Worm (Caenorhabditis elegans): Measurements from ENCODE around the gene fbxb-103.
A peak's percentile ranks its signal among the peaks of the same experiment; 100 is the strongest.

Gene fbxb-103

DNA sequence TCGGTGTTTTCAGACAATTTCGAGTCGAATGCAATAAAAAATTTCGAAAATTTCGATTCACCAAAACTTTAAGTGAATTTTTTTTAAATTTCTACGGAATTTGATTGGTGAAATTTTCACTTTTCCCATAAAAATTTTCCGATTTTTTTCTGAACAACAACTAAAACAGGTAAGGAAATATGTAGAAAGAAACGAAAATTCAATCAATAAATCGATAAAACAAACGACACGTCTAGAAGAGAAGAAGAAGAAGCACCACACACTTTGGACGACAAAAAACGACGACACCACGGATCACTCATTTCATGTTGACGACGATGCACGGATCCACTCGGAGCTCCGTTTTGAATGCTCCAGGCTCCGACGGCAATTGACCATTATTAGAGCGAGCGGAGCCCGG, 15.8 kb downstream of the fbxb-103 start:
- TF ChIP-seq nhr-19 (GFP tag; conservative IDR thresholded peaks at IDR 0.05), result no peak
- no peak for TF ChIP-seq zip-4 (GFP tag; optimal IDR thresholded peaks at IDR 0.05)
- TF ChIP-seq efl-1 (optimal IDR thresholded peaks at IDR 0.05), result no peak
- TF ChIP-seq efl-1 (GFP tag; optimal IDR thresholded peaks at IDR 0.05 in 1 of 2), result no peak
- no peak for TF ChIP-seq hlh-17 (GFP tag; optimal IDR thresholded peaks at IDR 0.05; ENCODE audit: borderline replicate concordance)
- no peak for TF ChIP-seq nhr-11 (tag; optimal IDR thresholded peaks at IDR 0.05)
- no peak for TF ChIP-seq unc-62 (GFP tag; optimal IDR thresholded peaks at IDR 0.05)
- TF ChIP-seq C04F5.9 (tag; optimal IDR thresholded peaks at IDR 0.05), result no peak
- no peak for TF ChIP-seq fos-1 (tag; optimal IDR thresholded peaks at IDR 0.05)
- no peak for TF ChIP-seq efl-3 (GFP tag; optimal IDR thresholded peaks at IDR 0.05)
- no peak for TF ChIP-seq xbp-1 (tag; optimal IDR thresholded peaks at IDR 0.05)
- no peak for TF ChIP-seq pax-3 (tag; optimal IDR thresholded peaks at IDR 0.05)
- no peak for TF ChIP-seq elt-2 (tag; optimal IDR thresholded peaks at IDR 0.05)
- no peak for TF ChIP-seq dsc-1 (tag; optimal IDR thresholded peaks at IDR 0.05)
- no peak for TF ChIP-seq Y116A8C.19 (tag; optimal IDR thresholded peaks at IDR 0.05; ENCODE audit: borderline replicate concordance)
- TF ChIP-seq unc-30 (tag; optimal IDR thresholded peaks at IDR 0.05), result no peak
- no peak for TF ChIP-seq lin-13 (GFP tag; optimal IDR thresholded peaks at IDR 0.05)
- no peak for TF ChIP-seq egl-13 (tag; optimal IDR thresholded peaks at IDR 0.05)

DNA sequence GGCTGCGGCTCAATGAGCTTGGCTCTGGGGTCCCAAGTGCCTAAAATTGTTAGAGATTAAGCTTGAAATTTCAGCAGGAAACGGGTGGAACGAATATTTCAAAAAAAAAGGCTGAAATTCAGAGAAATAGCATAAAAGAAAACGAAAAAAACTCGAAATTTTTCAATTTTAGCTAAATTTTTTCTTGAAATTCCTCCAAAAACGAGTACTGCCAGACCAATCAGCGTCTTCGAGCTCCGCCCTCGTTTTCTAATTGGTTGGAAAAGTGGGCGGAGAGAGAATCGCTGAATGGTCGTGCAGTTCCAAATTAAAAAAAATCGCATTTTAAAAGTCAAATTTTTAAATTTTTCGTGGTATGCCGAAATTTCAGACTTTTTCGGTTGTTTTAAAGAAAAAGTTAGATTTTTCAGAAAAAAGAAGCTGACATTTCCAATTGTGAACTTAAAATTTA, 21.0 kb downstream of the fbxb-103 start, which contains the start of gene plpp-1.1:
Gene plpp-1.1 (minus strand): TSS at position 51 of the 451 bp plus-strand sequence.
- TF ChIP-seq unc-130 (tag; optimal IDR thresholded peaks at IDR 0.05) (no peak), dsc-1 (tag; optimal IDR thresholded peaks at IDR 0.05) (no peak), lin-39 (tag; optimal IDR thresholded peaks at IDR 0.05) (no peak), tbx-2 (tag; optimal IDR thresholded peaks at IDR 0.05) (no peak), ces-1 (GFP tag; optimal IDR thresholded peaks at IDR 0.05) (no peak), snu-23 (GFP tag; optimal IDR thresholded peaks at IDR 0.05) (no peak), lin-35 (GFP tag; optimal IDR thresholded peaks at IDR 0.05) (no peak), ceh-63 (GFP tag; optimal IDR thresholded peaks at IDR 0.05) (no peak), jun-1 (tag; optimal IDR thresholded peaks at IDR 0.05) (no peak), pag-3 (tag; optimal IDR thresholded peaks at IDR 0.05; ENCODE audit: borderline replicate concordance, insufficient read depth) (no peak)

DNA sequence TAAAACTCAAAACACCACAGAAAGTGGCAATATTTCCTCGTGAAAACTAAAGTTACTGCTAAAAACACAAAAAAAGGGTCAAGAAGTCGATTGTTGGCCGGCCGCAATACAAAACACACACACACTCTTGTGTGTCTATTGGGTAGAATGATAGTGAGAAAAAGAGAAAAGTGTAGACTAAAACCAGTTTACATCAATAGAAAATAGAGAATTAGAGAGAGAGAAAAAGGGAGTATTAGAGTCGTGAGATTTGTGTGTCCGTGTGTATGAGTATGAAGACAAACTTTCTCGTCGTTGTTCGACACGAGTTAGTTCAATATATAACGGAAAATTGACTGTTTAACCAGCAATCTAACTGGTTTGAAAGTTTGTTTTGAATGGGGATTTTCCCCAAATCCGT, 22.5 kb downstream of the fbxb-103 start:
- peak; percentile 38 for TF ChIP-seq C16A3.4 (tag; optimal IDR thresholded peaks at IDR 0.05)
- no peak for TF ChIP-seq C34B4.2 (tag; optimal IDR thresholded peaks at IDR 0.05)
- no peak for TF ChIP-seq sox-4 (tag; optimal IDR thresholded peaks at IDR 0.05)
- peak; percentile 58 for TF ChIP-seq nhr-85 (tag)
- peak; percentile 61 for TF ChIP-seq nhr-20 (tag; optimal IDR thresholded peaks at IDR 0.05)
- peak; percentile 41 for TF ChIP-seq skn-1 (tag; optimal IDR thresholded peaks at IDR 0.05)
- TF ChIP-seq dpl-1 (GFP tag; optimal IDR thresholded peaks at IDR 0.05), result peak in 2 of 3 experiments; percentile 26 to 48
- peak; percentile 3 for TF ChIP-seq nhr-237 (tag; optimal IDR thresholded peaks at IDR 0.05)
- no peak for TF ChIP-seq mdl-1 (tag; optimal IDR thresholded peaks at IDR 0.05)
- peak; percentile 6 to 36 for TF ChIP-seq efl-1 (optimal IDR thresholded peaks at IDR 0.05)
- peak; percentile 7 to 81 for TF ChIP-seq efl-1 (GFP tag; optimal IDR thresholded peaks at IDR 0.05 in 1 of 2)
- TF ChIP-seq snu-23 (GFP tag; optimal IDR thresholded peaks at IDR 0.05), result peak; percentile 71
- TF ChIP-seq lsy-2 (tag; optimal IDR thresholded peaks at IDR 0.05), result peak; percentile 7 to 61
- TF ChIP-seq lin-14 (GFP tag; optimal IDR thresholded peaks at IDR 0.05), result peak; percentile 84
- TF ChIP-seq nhr-77 (tag; optimal IDR thresholded peaks at IDR 0.05), result peak; percentile 33
- peak; percentile 12 for TF ChIP-seq nhr-90 (tag; optimal IDR thresholded peaks at IDR 0.05; ENCODE audit: poor library complexity)
- TF ChIP-seq lir-3 (tag; optimal IDR thresholded peaks at IDR 0.05; ENCODE audit: poor library complexity), result no peak
- peak in 2 of 6 experiments; percentile 9 to 33 for TF ChIP-seq elt-3 (tag; optimal IDR thresholded peaks at IDR 0.05)
- TF ChIP-seq ceh-82 (tag; optimal IDR thresholded peaks at IDR 0.05), result peak in 1 of 3 experiments; percentile 6
- TF ChIP-seq grh-1 (GFP tag; IDR thresholded peaks at IDR 0.05), result peak; percentile 85
- TF ChIP-seq blmp-1 (tag; optimal IDR thresholded peaks at IDR 0.05), result peak; percentile 80
- TF ChIP-seq nhr-19 (GFP tag; conservative IDR thresholded peaks at IDR 0.05), result peak; percentile 19; the same call in 1 of the 2 replicates
- TF ChIP-seq mep-1 (tag; optimal IDR thresholded peaks at IDR 0.05), result peak; percentile 54
- peak; percentile 47 for TF ChIP-seq tbx-2 (tag; optimal IDR thresholded peaks at IDR 0.05)
- peak; percentile 60 for TF ChIP-seq nhr-71 (tag; optimal IDR thresholded peaks at IDR 0.05)
- TF ChIP-seq lin-35 (GFP tag; optimal IDR thresholded peaks at IDR 0.05), result peak; percentile 10 to 69
- TF ChIP-seq ceh-88 (GFP tag; IDR thresholded peaks at IDR 0.05), result no peak
- no peak for TF ChIP-seq C04F5.9 (tag; optimal IDR thresholded peaks at IDR 0.05)

Measured in whole organism, L1 larva.